Worm (Caenorhabditis elegans): ENCODE measurements around the gene pha-2.

- TF ChIP-seq C06A6.2 (GFP tag; conservative IDR thresholded peaks at IDR 0.05) (no peak), him-1 (tag; optimal IDR thresholded peaks at IDR 0.05) (no peak), lin-35 (GFP tag; optimal IDR thresholded peaks at IDR 0.05) (no peak), attf-5 (GFP tag; optimal IDR thresholded peaks at IDR 0.05) (no peak), snpc-1.3 (tag; optimal IDR thresholded peaks at IDR 0.05; ENCODE audit: insufficient read depth) (no peak), F57C9.4 (tag; optimal IDR thresholded peaks at IDR 0.05) (no peak), ets-4 (GFP tag; optimal IDR thresholded peaks at IDR 0.05) (no peak), zfh-2 (GFP tag; conservative IDR thresholded peaks at IDR 0.05) (no peak), snpc-1.1 (tag; optimal IDR thresholded peaks at IDR 0.05; ENCODE audit: insufficient read depth) (no peak)
Measured at ce11 chrX:609553-609952, 27.2 kb downstream of the pha-2 start.

Measured in whole organism, young adult.